Fruit fly (Drosophila melanogaster): ENCODE data around the gene Sfxn1-3.
A peak's percentile ranks its signal among the peaks of the same experiment; 100 is the strongest.

Gene Sfxn1-3

dm6 chr3R:4394654-4395581, 16.5 kb downstream of the Sfxn1-3 start (continued):
- TF ChIP-seq ftz-f1 (GFP tag; optimal IDR thresholded peaks at IDR 0.05) (no peak), Dbx (GFP tag; IDR thresholded peaks at IDR 0.05) (peak; percentile 89), CG11695 (GFP tag; IDR thresholded peaks at IDR 0.05) (peak; percentile 91), CHES-1-like (GFP tag; optimal IDR thresholded peaks at IDR 0.05) (peak; percentile 80), Chrac-16 (GFP tag; optimal IDR thresholded peaks at IDR 0.05) (peak; percentile 76), Antp (GFP tag; optimal IDR thresholded peaks at IDR 0.05) (peak; percentile 90), CG6272 (GFP tag; IDR thresholded peaks at IDR 0.05) (peak; percentile 79), rib (GFP tag; IDR thresholded peaks at IDR 0.05) (peak; percentile 69), vnd (GFP tag; IDR thresholded peaks at IDR 0.05; ENCODE audit: partially characterized antibody) (no peak), CG5953 (GFP tag; IDR thresholded peaks at IDR 0.05) (peak; percentile 85), Atf3 (GFP tag; optimal IDR thresholded peaks at IDR 0.05) (peak; percentile 64), tap (tag; optimal IDR thresholded peaks at IDR 0.05) (peak; percentile 85), pros (GFP tag; optimal IDR thresholded peaks at IDR 0.05) (no peak), kay (GFP tag; optimal IDR thresholded peaks at IDR 0.05) (peak; percentile 76), ab (GFP tag; optimal IDR thresholded peaks at IDR 0.05) (peak; percentile 82), CrebB (tag; optimal IDR thresholded peaks at IDR 0.05) (peak; percentile 83), unc-4 (GFP tag; IDR thresholded peaks at IDR 0.05; ENCODE audit: partially characterized antibody) (no peak), kah (GFP tag; optimal IDR thresholded peaks at IDR 0.05) (peak; percentile 57), CG10209 (GFP tag; optimal IDR thresholded peaks at IDR 0.05) (peak; percentile 88), Rx (GFP tag; IDR thresholded peaks at IDR 0.05) (peak; percentile 85), pfk (GFP tag; optimal IDR thresholded peaks at IDR 0.05) (no peak), CG6683 (GFP tag; optimal IDR thresholded peaks at IDR 0.05) (peak; percentile 66), CG13424 (tag; optimal IDR thresholded peaks at IDR 0.05) (peak; percentile 84), CG3847 (GFP tag; IDR thresholded peaks at IDR 0.05) (peak; percentile 70), CG11504 (tag; optimal IDR thresholded peaks at IDR 0.05) (peak; percentile 92), CG9609 (GFP tag; optimal IDR thresholded peaks at IDR 0.05) (peak; percentile 88), D19A (tag; optimal IDR thresholded peaks at IDR 0.05) (peak; percentile 99), CG3995 (GFP tag; optimal IDR thresholded peaks at IDR 0.05) (peak; percentile 47), CG2678 (tag; optimal IDR thresholded peaks at IDR 0.05) (peak; percentile 93), D19B (GFP tag; optimal IDR thresholded peaks at IDR 0.05) (peak; percentile 69), CG2199 (GFP tag; IDR thresholded peaks at IDR 0.05) (peak; percentile 91; the same call in 2 of the 3 replicates), CG2116 (GFP tag; optimal IDR thresholded peaks at IDR 0.05) (peak; percentile 34), Mes4 (GFP tag; optimal IDR thresholded peaks at IDR 0.05) (peak; percentile 81), wdn (GFP tag; IDR thresholded peaks at IDR 0.05) (peak; percentile 75), prd (optimal IDR thresholded peaks at IDR 0.05) (no peak), prd (GFP tag; IDR thresholded peaks at IDR 0.05) (peak; percentile 90), CG12769 (tag; optimal IDR thresholded peaks at IDR 0.05) (peak; percentile 97), CG8478 (optimal IDR thresholded peaks at IDR 0.05) (no peak), Hr39 (optimal IDR thresholded peaks at IDR 0.05) (no peak), Hr51 (GFP tag; optimal IDR thresholded peaks at IDR 0.05) (peak; percentile 76 to 93), Dek (tag; optimal IDR thresholded peaks at IDR 0.05) (peak; percentile 86), ssp (GFP tag; IDR thresholded peaks at IDR 0.05) (peak; percentile 72), CG4282 (GFP tag; optimal IDR thresholded peaks at IDR 0.05) (peak; percentile 41), row (GFP tag; IDR thresholded peaks at IDR 0.05) (peak; percentile 96), ranshi (GFP tag; IDR thresholded peaks at IDR 0.05) (peak; percentile 88; the same call in 1 of the 2 replicates), Kr (GFP tag; optimal IDR thresholded peaks at IDR 0.05) (no peak), nerfin-2 (GFP tag; IDR thresholded peaks at IDR 0.05; ENCODE audit: partially characterized antibody) (no peak), H15 (GFP tag; IDR thresholded peaks at IDR 0.05) (peak; percentile 86), bab2 (GFP tag; optimal IDR thresholded peaks at IDR 0.05) (peak; percentile 88), shn (GFP tag; optimal IDR thresholded peaks at IDR 0.05) (peak; percentile 69)
